Worm (Caenorhabditis elegans) whole organism, L3 larva: Measurements from ENCODE around the gene clec-251.
"Not testable (repeated sequence)": the region's sequence is repeated elsewhere in the genome, so short reads cannot be mapped to it uniquely, and the experiment has no call there.

Experiments
- R02D3.7 ChIP-seq: fragments of 150-350 bp; optimal IDR thresholded peaks from 2 replicates; lab custom pipeline; 2014; ENCODE audit warnings: missing biosample characterization, missing genetic modification characterization
- ZK546.5 ChIP-seq: sonication (generic microtip); optimal IDR thresholded peaks from 2 replicates; lab custom pipeline; 2017; ENCODE audit warnings: missing biosample characterization, missing genetic modification characterization
- ceh-16 ChIP-seq: sonication (generic microtip); optimal IDR thresholded peaks from 2 replicates; lab custom pipeline; 2017; ENCODE audit warnings: missing biosample characterization, missing genetic modification characterization
- ceh-82 ChIP-seq: fragments of 150-350 bp; optimal IDR thresholded peaks from 2 replicates; lab custom pipeline; 2014; ENCODE audit warnings: missing biosample characterization, missing genetic modification characterization
- ceh-9 ChIP-seq: sonication (generic microtip); optimal IDR thresholded peaks from 2 replicates; lab custom pipeline; 2018; ENCODE audit warnings: missing biosample characterization, missing genetic modification characterization
- daf-12 ChIP-seq: fragments of 150-350 bp; optimal IDR thresholded peaks from 2 replicates; lab custom pipeline; 2014; ENCODE audit warnings: missing biosample characterization, missing genetic modification reagents, missing genetic modification characterization
- egl-27 ChIP-seq: sonication (generic microtip); optimal IDR thresholded peaks from 4 replicates; lab custom pipeline; 2017; ENCODE audit warnings: missing biosample characterization, missing genetic modification reagents, missing genetic modification characterization
- egl-5 ChIP-seq: fragments of 150-350 bp; optimal IDR thresholded peaks from 2 replicates; lab custom pipeline; 2017; ENCODE audit warnings: missing biosample characterization, missing genetic modification reagents, missing genetic modification characterization, inconsistent platforms
- elt-1 ChIP-seq: fragments of 150-350 bp; optimal IDR thresholded peaks from 2 replicates; lab custom pipeline; 2014; ENCODE audit warnings: missing biosample characterization, missing genetic modification characterization
- elt-3 ChIP-seq, 3 experiments: fragments of 150-350 bp in 1 of 3; sonication (generic microtip) in 2 of 3; optimal IDR thresholded peaks; 2 replicates in 2 of 3; 4 replicates in 1 of 3; lab custom pipeline; 2014 to 2017; ENCODE audit warnings: missing biosample characterization in 3 of 3, missing genetic modification characterization in 3 of 3
- eor-1 ChIP-seq, 2 experiments: fragments of 150-350 bp; optimal IDR thresholded peaks; 2 replicates each; lab custom pipeline; 2014 to 2018; ENCODE audit warnings: missing biosample characterization in 2 of 2, missing genetic modification characterization in 2 of 2
- fkh-10 ChIP-seq: sonication (generic microtip); optimal IDR thresholded peaks from 2 replicates; lab custom pipeline; 2017; ENCODE audit warnings: missing biosample characterization, missing genetic modification reagents, missing genetic modification characterization
- fkh-2 ChIP-seq: fragments of 150-350 bp; optimal IDR thresholded peaks from 2 replicates; lab custom pipeline; 2014; ENCODE audit warnings: missing biosample characterization, missing genetic modification reagents, missing genetic modification characterization
- jun-1 ChIP-seq: fragments of 150-350 bp; optimal IDR thresholded peaks from 2 replicates; lab custom pipeline; 2014; ENCODE audit warnings: missing biosample characterization, missing genetic modification reagents, missing genetic modification characterization
- lin-39 ChIP-seq: fragments of 150-350 bp; optimal IDR thresholded peaks from 2 replicates; lab custom pipeline; 2018; ENCODE audit warnings: missing biosample characterization, missing genetic modification reagents, missing genetic modification characterization
- lsy-12 ChIP-seq: sonication (generic microtip); optimal IDR thresholded peaks from 2 replicates; lab custom pipeline; 2016; ENCODE audit warnings: mild to moderate bottlenecking, missing genetic modification characterization, missing compliant biosample characterization
- nhr-11 ChIP-seq: fragments of 150-350 bp; optimal IDR thresholded peaks from 2 replicates; lab custom pipeline; 2014; ENCODE audit warnings: missing biosample characterization, missing genetic modification characterization
- nhr-12 ChIP-seq: fragments of 150-350 bp; optimal IDR thresholded peaks from 2 replicates; lab custom pipeline; 2014; ENCODE audit warnings: missing biosample characterization, missing genetic modification characterization
- nhr-23 ChIP-seq: fragments of 150-350 bp; optimal IDR thresholded peaks from 2 replicates; lab custom pipeline; 2014; ENCODE audit warnings: missing biosample characterization, missing genetic modification reagents, missing genetic modification characterization
- nhr-237 ChIP-seq: fragments of 150-350 bp; optimal IDR thresholded peaks from 2 replicates; lab custom pipeline; 2014; ENCODE audit warnings: missing biosample characterization, missing genetic modification characterization
- nhr-25 ChIP-seq: sonication (generic microtip); optimal IDR thresholded peaks from 2 replicates; lab custom pipeline; 2017; ENCODE audit warnings: missing biosample characterization, missing genetic modification characterization
- nhr-28 ChIP-seq: fragments of 150-350 bp; optimal IDR thresholded peaks from 2 replicates; lab custom pipeline; 2014; ENCODE audit warnings: missing biosample characterization, missing genetic modification characterization
- nhr-67 ChIP-seq: fragments of 150-350 bp; optimal IDR thresholded peaks from 2 replicates; lab custom pipeline; 2014; ENCODE audit warnings: missing biosample characterization, missing genetic modification characterization
- nhr-77 ChIP-seq: fragments of 150-350 bp; optimal IDR thresholded peaks from 2 replicates; lab custom pipeline; 2014; ENCODE audit warnings: missing biosample characterization, missing genetic modification characterization
- pha-4 ChIP-seq: fragments of 150-350 bp; optimal IDR thresholded peaks from 2 replicates; lab custom pipeline; 2014; ENCODE audit warnings: missing biosample characterization, missing genetic modification reagents, missing genetic modification characterization
- pqm-1 ChIP-seq: fragments of 150-350 bp; optimal IDR thresholded peaks from 2 replicates; lab custom pipeline; 2017; ENCODE audit warnings: missing biosample characterization, missing genetic modification characterization, inconsistent platforms
- sea-2 ChIP-seq: fragments of 150-350 bp; sonication (generic microtip); optimal IDR thresholded peaks from 4 replicates; lab custom pipeline; 2014; ENCODE audit warnings: missing biosample characterization, missing genetic modification reagents, missing genetic modification characterization
- skn-1 ChIP-seq: fragments of 150-350 bp; optimal IDR thresholded peaks from 2 replicates; lab custom pipeline; 2014; ENCODE audit warnings: missing biosample characterization, missing genetic modification characterization
- tbx-2 ChIP-seq: sonication (generic microtip); optimal IDR thresholded peaks from 2 replicates; lab custom pipeline; 2016; ENCODE audit warnings: mild to moderate bottlenecking, missing genetic modification characterization, missing compliant biosample characterization
- unc-39 ChIP-seq: sonication (generic microtip); optimal IDR thresholded peaks from 4 replicates; lab custom pipeline; 2017; ENCODE audit warnings: missing biosample characterization, missing genetic modification characterization
- unc-62 ChIP-seq: fragments of 150-350 bp; sonication (generic microtip); optimal IDR thresholded peaks from 4 replicates; lab custom pipeline; 2014; ENCODE audit warnings: missing biosample characterization, missing genetic modification reagents, missing genetic modification characterization
- ztf-11 ChIP-seq: fragments of 150-350 bp; optimal IDR thresholded peaks from 2 replicates; lab custom pipeline; 2014; ENCODE audit warnings: missing biosample characterization, missing genetic modification characterization
- ztf-4 ChIP-seq: fragments of 150-350 bp; optimal IDR thresholded peaks from 2 replicates; lab custom pipeline; 2014; ENCODE audit warnings: missing biosample characterization, missing genetic modification characterization

Gene clec-251

DNA sequence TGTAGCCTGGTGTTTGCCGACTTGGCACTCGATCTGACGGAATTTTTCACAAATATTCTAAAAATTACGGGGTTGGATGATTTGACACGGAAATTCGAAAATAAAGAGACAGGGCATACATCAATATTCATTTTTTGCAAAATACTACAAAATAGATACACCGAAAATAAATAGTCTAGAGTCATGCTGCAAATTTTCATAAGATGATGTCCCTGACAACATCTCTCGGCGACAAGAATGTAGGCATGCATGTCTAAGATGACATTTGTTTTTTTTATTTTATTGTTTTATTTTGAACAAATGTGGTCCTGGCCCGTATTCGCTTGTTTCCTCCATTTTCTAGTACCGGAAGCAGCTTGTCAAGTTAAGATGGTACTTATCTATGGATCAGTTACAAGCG is 24.6 kb upstream of the clec-251 start, which contains the start of gene clec-256:
Gene clec-256, plus strand, starts transcription at position 301 of the 400 bp plus-strand sequence.
- TF ChIP-seq nhr-237 (tag; lab: Kevin White, UChicago): no peak
- no peak for TF ChIP-seq pha-4
- TF ChIP-seq skn-1 (tag; lab: Kevin White, UChicago): no peak
- TF ChIP-seq lin-39 (tag; lab: Kevin White, UChicago): no peak
- no peak for TF ChIP-seq ztf-11
- no peak for TF ChIP-seq ceh-82 (tag; lab: Kevin White, UChicago)
- TF ChIP-seq unc-39 (tag; lab: Kevin White, UChicago): no peak
- TF ChIP-seq jun-1: no peak
- TF ChIP-seq nhr-28 (tag; lab: Kevin White, UChicago): no peak

- TF ChIP-seq R02D3.7 (tag; lab: Kevin White, UChicago) (no peak), nhr-23 (no peak), nhr-11 (no peak), nhr-25 (tag; lab: Kevin White, UChicago) (no peak), elt-3 (tag; optimal IDR thresholded peaks at IDR 0.05; lab: Kevin White, UChicago) (no peak), nhr-12 (tag; lab: Kevin White, UChicago) (no peak), egl-27 (tag; lab: Kevin White, UChicago) (no peak), tbx-2 (tag; lab: Kevin White, UChicago) (no peak), ztf-4 (no peak)
These were observed 23.8 kb upstream of the clec-251 start, which contains the start of gene clec-255 for ce11 chrV:18770623-18771022. TSS of gene clec-255 (minus strand) at chrV:18770723.

ce11 chrV:18769902-18770301 is 23.1 kb upstream of the clec-251 start:
- no peak for TF ChIP-seq nhr-67
- no peak for TF ChIP-seq ZK546.5 (tag; lab: Kevin White, UChicago)
- no peak for TF ChIP-seq nhr-77 (tag; lab: Kevin White, UChicago)
- no peak for TF ChIP-seq lsy-12 (tag; lab: Kevin White, UChicago)
- TF ChIP-seq egl-5: no peak
- TF ChIP-seq pqm-1: no peak
- TF ChIP-seq fkh-10 (GFP tag; lab: Kevin White, UChicago): no peak
- no peak for TF ChIP-seq nhr-12 (tag; lab: Kevin White, UChicago)
- no peak for TF ChIP-seq ceh-9 (tag; lab: Kevin White, UChicago)
- TF ChIP-seq pha-4: no peak
- no peak for TF ChIP-seq jun-1
- TF ChIP-seq nhr-23: no peak
- TF ChIP-seq lin-39 (tag; lab: Kevin White, UChicago): no peak
- no peak for TF ChIP-seq sea-2 (GFP tag; lab: Kevin White, UChicago)

ce11 chrV:18762044-18762443 is 15.3 kb upstream of the clec-251 start, which contains the start of gene F11D11.22:
TSS of gene F11D11.22 (plus strand) at chrV:18762344.
- TF ChIP-seq lsy-12 (tag; lab: Kevin White, UChicago); unc-62 (GFP tag; lab: Kevin White, UChicago); fkh-10 (GFP tag; lab: Kevin White, UChicago): not testable (repeated sequence)

ce11 chrV:18761078-18761477 is 14.3 kb upstream of the clec-251 start, which contains the start of gene F11D11.4:
TSS of gene F11D11.4 (plus strand) at chrV:18761378.
- TF ChIP-seq elt-1 (tag; lab: Kevin White, UChicago) (no peak), ceh-16 (no peak), nhr-23 (no peak), nhr-12 (tag; lab: Kevin White, UChicago) (no peak), R02D3.7 (tag; lab: Kevin White, UChicago) (no peak)

- TF ChIP-seq nhr-23 (no peak), daf-12 (tag; lab: Kevin White, UChicago) (no peak), egl-5 (no peak), unc-62 (GFP tag; lab: Kevin White, UChicago) (no peak), skn-1 (tag; lab: Kevin White, UChicago) (no peak), fkh-2 (tag; lab: Kevin White, UChicago) (no peak), nhr-77 (tag; lab: Kevin White, UChicago) (no peak), eor-1 (tag; optimal IDR thresholded peaks at IDR 0.05; lab: Kevin White, UChicago) (no peak), unc-39 (tag; lab: Kevin White, UChicago) (no peak), ztf-4 (no peak), ztf-11 (no peak)
These were observed 13.4 kb upstream of the clec-251 start, which contains the start of gene F11D11.3 for ce11 chrV:18760174-18760573. TSS of gene F11D11.3 (minus strand) at chrV:18760274.
